ENCODE assay signal across 2 fruit fly cellular contexts in the genomic region with DNA sequence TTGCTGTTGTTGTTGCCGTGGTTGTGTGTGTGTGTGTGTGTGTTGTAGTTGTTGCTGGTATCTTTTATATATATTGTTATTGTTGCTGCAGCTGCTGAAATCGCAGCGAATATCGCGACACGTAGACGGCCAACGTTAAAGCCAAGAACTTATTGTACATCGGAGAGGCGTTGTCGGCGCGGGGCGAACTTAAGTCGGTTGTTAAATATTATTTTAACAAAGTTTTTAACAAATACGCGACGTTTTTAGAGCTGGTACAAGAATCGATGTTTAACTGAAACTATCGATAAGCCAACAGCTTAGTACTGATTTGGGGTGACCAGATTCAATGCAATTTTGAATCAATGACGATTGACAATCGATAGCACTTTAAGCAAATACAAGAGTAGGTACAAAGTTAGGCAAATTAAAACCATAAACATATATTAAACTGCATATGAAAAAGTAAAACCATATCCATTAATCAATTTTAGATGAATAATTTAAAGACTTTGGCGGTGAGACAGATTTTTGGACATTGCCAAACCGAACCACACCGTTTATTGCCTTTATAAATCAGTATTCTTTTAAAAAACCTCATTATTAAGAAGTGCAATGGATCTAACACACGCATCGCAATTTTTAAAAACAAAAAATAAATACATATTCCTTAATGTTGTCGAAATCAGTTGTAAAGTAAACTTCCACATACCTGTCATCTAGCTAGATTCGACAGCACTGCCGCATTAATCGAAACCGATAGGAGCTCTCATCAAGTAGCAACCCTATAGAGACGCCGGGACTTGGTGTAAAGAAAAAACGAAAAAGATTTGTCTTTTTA.
TF ChIP-seq lines count a peak whose summit lies in the region.

Gene Mrtf (minus strand): TSS at position 268 of the 820 bp plus-strand sequence.
Gene Non2 (plus strand): TSS at position 731 of the 820 bp plus-strand sequence.

TF ChIP-seq in whole organism, embryonic, 481 proteins besides CTCF, POLR2A, EP300 and RAD21 (continued from another document and continues in another):
- TF ChIP-seq HHEX (GFP tag; optimal IDR thresholded peaks at IDR 0.05; lab: Kevin White, UChicago) (peak; percentile 15), zfh2 (GFP tag; optimal IDR thresholded peaks at IDR 0.05; lab: Kevin White, UChicago) (peak; percentile 82), Ssrp (tag; optimal IDR thresholded peaks at IDR 0.05; lab: Kevin White, UChicago) (peak; percentile 40), croc (GFP tag; conservative IDR thresholded peaks at IDR 0.05; lab: Robert Waterston, UW) (no peak), pho (GFP tag; optimal IDR thresholded peaks at IDR 0.05; lab: Kevin White, UChicago) (peak; percentile 75), Fer1 (GFP tag; optimal IDR thresholded peaks at IDR 0.05; lab: Kevin White, UChicago) (peak; percentile 26), Taf1 (GFP tag; IDR thresholded peaks at IDR 0.05; lab: Robert Waterston, UW) (no peak), ind (GFP tag; optimal IDR thresholded peaks at IDR 0.05; lab: Kevin White, UChicago) (peak; percentile 68), Lpt (GFP tag; optimal IDR thresholded peaks at IDR 0.05; lab: Kevin White, UChicago) (no peak), Vsx1 (GFP tag; optimal IDR thresholded peaks at IDR 0.05; lab: Kevin White, UChicago) (no peak), CG9797 (GFP tag; optimal IDR thresholded peaks at IDR 0.05; lab: Kevin White, UChicago) (no peak), E2f1 (GFP tag; IDR thresholded peaks at IDR 0.05; lab: Robert Waterston, UW) (0 out of 2 replicates have a peak, but pooled peaks have one; percentile 10), CG18619 (GFP tag; optimal IDR thresholded peaks at IDR 0.05; lab: Kevin White, UChicago) (peak; percentile 71), Adf1 (GFP tag; IDR thresholded peaks at IDR 0.05; lab: Robert Waterston, UW) (no peak), CG11504 (tag; optimal IDR thresholded peaks at IDR 0.05; lab: Kevin White, UChicago) (peak; percentile 62), danr (GFP tag; IDR thresholded peaks at IDR 0.05; lab: Robert Waterston, UW) (no peak), chn (GFP tag; optimal IDR thresholded peaks at IDR 0.05; lab: Kevin White, UChicago) (peak; percentile 55), CG14441 (GFP tag; IDR thresholded peaks at IDR 0.05; lab: Robert Waterston, UW) (0 out of 2 replicates have a peak, but pooled peaks have one; percentile 16), CG12104 (GFP tag; optimal IDR thresholded peaks at IDR 0.05; lab: Kevin White, UChicago) (peak; percentile 52), CG4328 (GFP tag; optimal IDR thresholded peaks at IDR 0.05; lab: Kevin White, UChicago) (peak; percentile 35), lmd (GFP tag; IDR thresholded peaks at IDR 0.05; lab: Robert Waterston, UW) (peak; percentile 37; the same call in 1 of the 2 replicates), CG6689 (GFP tag; IDR thresholded peaks at IDR 0.05; lab: Robert Waterston, UW) (peak; percentile 30; the same call in 1 of the 2 replicates), Sox100B (GFP tag; optimal IDR thresholded peaks at IDR 0.05; lab: Kevin White, UChicago) (peak; percentile 47), E2f2 (GFP tag; IDR thresholded peaks at IDR 0.05; lab: Robert Waterston, UW) (no peak), Lim3 (GFP tag; IDR thresholded peaks at IDR 0.05; lab: Robert Waterston, UW) (no peak), chm (GFP tag; IDR thresholded peaks at IDR 0.05; lab: Robert Waterston, UW) (peak; percentile 35; the same call in 1 of the 2 replicates), lola (GFP tag; optimal IDR thresholded peaks at IDR 0.05; lab: Kevin White, UChicago) (peak in 1 of 3 experiments; percentile 60), sens-2 (GFP tag; IDR thresholded peaks at IDR 0.05; lab: Robert Waterston, UW) (no peak), zen (tag; optimal IDR thresholded peaks at IDR 0.05; lab: Kevin White, UChicago) (peak; percentile 29), Dll (GFP tag; IDR thresholded peaks at IDR 0.05; lab: Robert Waterston, UW; ENCODE audit: partially characterized antibody) (peak; percentile 86), CG18764 (GFP tag; optimal IDR thresholded peaks at IDR 0.05; lab: Kevin White, UChicago) (peak; percentile 47), Med (GFP tag; lab: Kevin White, UChicago) (peak; percentile 90), CG30431 (GFP tag; optimal IDR thresholded peaks at IDR 0.05; lab: Kevin White, UChicago) (no peak), CG17912 (GFP tag; optimal IDR thresholded peaks at IDR 0.05; lab: Kevin White, UChicago) (no peak), Rx (GFP tag; IDR thresholded peaks at IDR 0.05; lab: Robert Waterston, UW) (no peak), CG12071 (GFP tag; optimal IDR thresholded peaks at IDR 0.05; lab: Kevin White, UChicago) (no peak), CG32532 (GFP tag; IDR thresholded peaks at IDR 0.05; lab: Robert Waterston, UW) (peak; percentile 61; the same call in 1 of the 2 replicates), CG10565 (GFP tag; optimal IDR thresholded peaks at IDR 0.05; lab: Kevin White, UChicago) (no peak), Dref (GFP tag; IDR thresholded peaks at IDR 0.05; lab: Robert Waterston, UW) (peak; percentile 87), Deaf1 (tag; optimal IDR thresholded peaks at IDR 0.05; lab: Kevin White, UChicago) (peak; percentile 21), CG3163 (GFP tag; optimal IDR thresholded peaks at IDR 0.05; lab: Kevin White, UChicago) (peak; percentile 5), CG8388 (GFP tag; optimal IDR thresholded peaks at IDR 0.05; lab: Kevin White, UChicago) (peak; percentile 17), ap (GFP tag; IDR thresholded peaks at IDR 0.05; lab: Robert Waterston, UW) (no peak), sima (GFP tag; optimal IDR thresholded peaks at IDR 0.05; lab: Kevin White, UChicago) (peak; percentile 4), CG8478 (optimal IDR thresholded peaks at IDR 0.05; lab: Kevin White, UChicago) (no peak), fu2 (GFP tag; optimal IDR thresholded peaks at IDR 0.05; lab: Kevin White, UChicago) (peak; percentile 42), Atf6 (GFP tag; IDR thresholded peaks at IDR 0.05; lab: Robert Waterston, UW) (peak; percentile 66), NC2β (GFP tag; optimal IDR thresholded peaks at IDR 0.05; lab: Kevin White, UChicago) (peak; percentile 48), D19A (tag; optimal IDR thresholded peaks at IDR 0.05; lab: Kevin White, UChicago) (peak; percentile 4), D19B (GFP tag; optimal IDR thresholded peaks at IDR 0.05; lab: Kevin White, UChicago) (peak; percentile 8), tup (GFP tag; optimal IDR thresholded peaks at IDR 0.05; lab: Kevin White, UChicago) (peak; percentile 2), CG10147 (GFP tag; optimal IDR thresholded peaks at IDR 0.05; lab: Kevin White, UChicago) (peak; percentile 70), bcd (GFP tag; optimal IDR thresholded peaks at IDR 0.05; lab: Kevin White, UChicago) (peak; percentile 56), run (tag; optimal IDR thresholded peaks at IDR 0.05; lab: Kevin White, UChicago) (no peak), CG2199 (GFP tag; IDR thresholded peaks at IDR 0.05; lab: Robert Waterston, UW) (no peak), CG5245 (GFP tag; optimal IDR thresholded peaks at IDR 0.05; lab: Kevin White, UChicago) (peak; percentile 7), slou (GFP tag; optimal IDR thresholded peaks at IDR 0.05; lab: Kevin White, UChicago) (no peak), CG2875 (GFP tag; optimal IDR thresholded peaks at IDR 0.05; lab: Kevin White, UChicago) (no peak), H15 (GFP tag; IDR thresholded peaks at IDR 0.05; lab: Robert Waterston, UW) (peak; percentile 52; the same call in 1 of the 3 replicates), ato (GFP tag; IDR thresholded peaks at IDR 0.05; lab: Robert Waterston, UW; ENCODE audit: partially characterized antibody) (peak; percentile 85)

TF ChIP-seq in whole organism, prepupa, 60 proteins besides CTCF, POLR2A, EP300 and RAD21 (continued from another document):
- TF ChIP-seq CG6276 (GFP tag; optimal IDR thresholded peaks at IDR 0.05; lab: Kevin White, UChicago) (no peak), CG6808 (GFP tag; optimal IDR thresholded peaks at IDR 0.05; lab: Kevin White, UChicago) (no peak), CG1621 (tag; optimal IDR thresholded peaks at IDR 0.05; lab: Kevin White, UChicago) (peak; percentile 33), CG8632 (GFP tag; optimal IDR thresholded peaks at IDR 0.05; lab: Kevin White, UChicago) (peak; percentile 3), CG11294 (GFP tag; IDR thresholded peaks at IDR 0.05; lab: Robert Waterston, UW) (no peak; the same call in 1 of the 2 replicates), CG9139 (GFP tag; optimal IDR thresholded peaks at IDR 0.05; lab: Kevin White, UChicago) (peak; percentile 14), CG10631 (GFP tag; optimal IDR thresholded peaks at IDR 0.05; lab: Kevin White, UChicago) (peak; percentile 73), CG7368 (GFP tag; optimal IDR thresholded peaks at IDR 0.05; lab: Kevin White, UChicago) (peak; percentile 10), topi (GFP tag; optimal IDR thresholded peaks at IDR 0.05; lab: Kevin White, UChicago) (peak; percentile 55), pdm3 (GFP tag; optimal IDR thresholded peaks at IDR 0.05; lab: Kevin White, UChicago) (peak; percentile 74), svp (GFP tag; lab: Kevin White, UChicago) (peak; percentile 85), CG11762 (GFP tag; optimal IDR thresholded peaks at IDR 0.05; lab: Kevin White, UChicago; ENCODE audit: insufficient read depth) (peak; percentile 15), net (GFP tag; optimal IDR thresholded peaks at IDR 0.05; lab: Kevin White, UChicago) (peak; percentile 47), CG16779 (tag; optimal IDR thresholded peaks at IDR 0.05; lab: Kevin White, UChicago) (no peak)
